Worm (Caenorhabditis elegans) whole organism, young adult: ENCODE results near the gene srbc-58.

Experiments
- B0035.1 ChIP-seq: sonication (generic microtip); optimal IDR thresholded peaks from 2 replicates; lab custom pipeline; 2016; ENCODE audit warnings: missing genetic modification characterization, mild to moderate bottlenecking, missing compliant biosample characterization, missing genotype, missing genetic modification reagents
- B0336.3 ChIP-seq: fragments of 200-800 bp; sonication (Bioruptor generic); IDR thresholded peaks from 2 replicates; pipeline ENCODE4 v1.3.6; 2022; ENCODE audit warnings: missing genetic modification characterization, missing compliant biosample characterization
- D2030.7 ChIP-seq: fragments of 200-800 bp; sonication (Bioruptor generic); IDR thresholded peaks from 2 replicates; pipeline ENCODE4 v1.3.6; 2022; ENCODE audit warnings: missing genetic modification reagents, missing genetic modification characterization, missing compliant biosample characterization
- F10E7.11 ChIP-seq: sonication (generic microtip); optimal IDR thresholded peaks from 2 replicates; lab custom pipeline; 2017; ENCODE audit warnings: mild to moderate bottlenecking, missing genetic modification characterization, moderate library complexity, missing compliant biosample characterization
- F23B12.7 ChIP-seq: sonication (generic microtip); optimal IDR thresholded peaks from 2 replicates; lab custom pipeline; 2017; ENCODE audit warnings: missing genetic modification characterization, mild to moderate bottlenecking, missing compliant biosample characterization, antibody characterized with exemption, moderate library complexity; ENCODE audit not compliant: insufficient read depth
- F37B4.10 ChIP-seq: fragments of 200-800 bp; sonication (Bioruptor generic); IDR thresholded peaks from 2 replicates; pipeline ENCODE4 v1.3.6; 2022; ENCODE audit warnings: missing genetic modification characterization, missing compliant biosample characterization
- F49E8.2 ChIP-seq: sonication (generic microtip); optimal IDR thresholded peaks from 3 replicates; lab custom pipeline; 2017; ENCODE audit warnings: missing genetic modification characterization, mild to moderate bottlenecking, missing compliant biosample characterization, antibody characterized with exemption, moderate library complexity; ENCODE audit not compliant: insufficient read depth
- F55B11.4 ChIP-seq: sonication (generic microtip); optimal IDR thresholded peaks from 2 replicates; lab custom pipeline; 2016; ENCODE audit warnings: missing compliant biosample characterization, missing genetic modification characterization, borderline replicate concordance; ENCODE audit not compliant: insufficient read depth
- T26A5.8 ChIP-seq: sonication (generic microtip); optimal IDR thresholded peaks from 2 replicates; lab custom pipeline; 2016; ENCODE audit warnings: missing genetic modification characterization, missing compliant biosample characterization
- Y53G8AR.9 ChIP-seq: fragments of 200-800 bp; sonication (Bioruptor generic); conservative IDR thresholded peaks from 2 replicates; pipeline ENCODE4 v1.3.6; 2022; ENCODE audit warnings: missing genetic modification reagents, missing genetic modification characterization, missing compliant biosample characterization
- Y67H2A.10 ChIP-seq: fragments of 200-800 bp; sonication (Bioruptor generic); conservative IDR thresholded peaks from 2 replicates; pipeline ENCODE4 v1.3.6; 2022; ENCODE audit warnings: missing genetic modification reagents, missing genetic modification characterization, missing compliant biosample characterization
- ZK185.1 ChIP-seq: sonication (generic microtip); optimal IDR thresholded peaks from 2 replicates; lab custom pipeline; 2016; ENCODE audit warnings: mild to moderate bottlenecking, missing genetic modification characterization, missing compliant biosample characterization; ENCODE audit not compliant: poor library complexity, severe bottlenecking
- akir-1 ChIP-seq: fragments of 200-800 bp; sonication (Bioruptor generic); optimal IDR thresholded peaks from 2 replicates; lab custom pipeline; 2018; ENCODE audit warnings: mild to moderate bottlenecking, missing genetic modification characterization, moderate library complexity, missing compliant biosample characterization
- ama-1 ChIP-seq, 3 experiments: fragments of 150-350 bp in 1 of 3; sonication (generic microtip) in 2 of 3; optimal IDR thresholded peaks; 2 replicates each; lab custom pipeline; 2014 to 2018; ENCODE audit warnings: missing biosample characterization in 2 of 3, missing genetic modification characterization in 2 of 3, missing genetic modification reagents in 2 of 3
- aptf-2 ChIP-seq: fragments of 200-800 bp; sonication (Bioruptor generic); conservative IDR thresholded peaks from 2 replicates; pipeline ENCODE4 v1.3.6; 2022; ENCODE audit warnings: missing genetic modification reagents, missing genetic modification characterization, missing compliant biosample characterization
- cebp-1 ChIP-seq, 2 experiments: fragments of 200-800 bp in 1 of 2; sonication (Bioruptor generic) in 1 of 2; sonication (generic microtip) in 1 of 2; IDR thresholded peaks in 1 of 2; optimal IDR thresholded peaks in 1 of 2; 2 replicates each; pipeline versions ENCODE4 v1.3.6 to Lab custom; 2017 to 2022; ENCODE audit warnings: missing compliant biosample characterization in 2 of 2, missing genetic modification characterization in 2 of 2, mild to moderate bottlenecking in 1 of 2, missing genetic modification reagents in 1 of 2, moderate library complexity in 1 of 2
- ceh-27 ChIP-seq: fragments of 200-800 bp; sonication (Bioruptor generic); optimal IDR thresholded peaks from 2 replicates; lab custom pipeline; 2018; ENCODE audit warnings: mild to moderate bottlenecking, missing genetic modification characterization, moderate library complexity, missing compliant biosample characterization
- ceh-58 ChIP-seq: fragments of 200-800 bp; sonication (Bioruptor generic); IDR thresholded peaks from 2 replicates; pipeline ENCODE4 v1.3.6; 2022; ENCODE audit warnings: missing genetic modification characterization, missing compliant biosample characterization
- ceh-79 ChIP-seq: sonication (generic microtip); optimal IDR thresholded peaks from 2 replicates; lab custom pipeline; 2017; ENCODE audit warnings: mild to moderate bottlenecking, missing genetic modification characterization, missing compliant biosample characterization
- dox-1 ChIP-seq: fragments of 200-800 bp; sonication (Bioruptor generic); IDR thresholded peaks from 2 replicates; pipeline ENCODE4 v1.3.6; 2022; ENCODE audit warnings: missing genetic modification reagents, missing genetic modification characterization, missing compliant biosample characterization
- dpl-1 ChIP-seq: fragments of 150-350 bp; optimal IDR thresholded peaks from 2 replicates; lab custom pipeline; 2014; ENCODE audit warnings: missing biosample characterization, missing genetic modification reagents, missing genetic modification characterization
- efl-1 ChIP-seq: fragments of 150-350 bp; optimal IDR thresholded peaks from 2 replicates; lab custom pipeline; 2014; ENCODE audit warnings: missing biosample characterization, missing genetic modification reagents, missing genetic modification characterization
- egrh-3 ChIP-seq: fragments of 200-800 bp; sonication (Bioruptor generic); IDR thresholded peaks from 2 replicates; pipeline ENCODE4 v1.3.6; 2022; ENCODE audit warnings: missing genetic modification reagents, missing genetic modification characterization, missing compliant biosample characterization
- ekl-4 ChIP-seq: fragments of 200-800 bp; sonication (Bioruptor generic); IDR thresholded peaks from 2 replicates; pipeline ENCODE4 v1.3.6; 2022; ENCODE audit warnings: missing genetic modification reagents, missing genetic modification characterization, missing compliant biosample characterization
- ets-4 ChIP-seq: fragments of 200-800 bp; sonication (Bioruptor generic); optimal IDR thresholded peaks from 2 replicates; lab custom pipeline; 2018; ENCODE audit warnings: mild to moderate bottlenecking, missing genetic modification characterization, missing compliant biosample characterization
- him-1 ChIP-seq: sonication (generic microtip); optimal IDR thresholded peaks from 2 replicates; lab custom pipeline; 2016; ENCODE audit warnings: missing genotype, missing genetic modification reagents, missing genetic modification characterization, missing compliant biosample characterization
- hsf-1 ChIP-seq: fragments of 200-800 bp; sonication (Bioruptor generic); IDR thresholded peaks from 2 replicates; pipeline ENCODE4 v1.3.6; 2022; ENCODE audit warnings: missing genetic modification reagents, missing genetic modification characterization, missing compliant biosample characterization
- lin-26 ChIP-seq: fragments of 200-800 bp; sonication (Bioruptor generic); IDR thresholded peaks from 2 replicates; pipeline ENCODE4 v1.3.6; 2022; ENCODE audit warnings: missing genetic modification reagents, missing genetic modification characterization, missing compliant biosample characterization
- lin-35 ChIP-seq, 3 experiments: fragments of 150-350 bp in 2 of 3; sonication (generic microtip) in 1 of 3; optimal IDR thresholded peaks; 2 replicates each; lab custom pipeline; 2014 to 2018; ENCODE audit warnings: missing biosample characterization in 3 of 3, missing genetic modification characterization in 3 of 3, missing genetic modification reagents in 3 of 3
- lin-40 ChIP-seq: sonication (generic microtip); optimal IDR thresholded peaks from 2 replicates; lab custom pipeline; 2016; ENCODE audit warnings: missing genetic modification characterization, mild to moderate bottlenecking, missing compliant biosample characterization, missing genotype, missing genetic modification reagents
- lin-54 ChIP-seq: fragments of 200-800 bp; sonication (Bioruptor generic); optimal IDR thresholded peaks from 2 replicates; lab custom pipeline; 2018; ENCODE audit warnings: mild to moderate bottlenecking, missing genetic modification characterization, missing compliant biosample characterization
- lsl-1 ChIP-seq: fragments of 200-800 bp; sonication (Bioruptor generic); optimal IDR thresholded peaks from 2 replicates; lab custom pipeline; 2018; ENCODE audit warnings: mild to moderate bottlenecking, missing genetic modification characterization, moderate library complexity, missing compliant biosample characterization
- madf-6 ChIP-seq: fragments of 200-800 bp; sonication (Bioruptor generic); IDR thresholded peaks from 2 replicates; pipeline ENCODE4 v1.3.6; 2022; ENCODE audit warnings: missing genetic modification reagents, missing genetic modification characterization, missing compliant biosample characterization
- nhr-120 ChIP-seq: fragments of 200-800 bp; sonication (Bioruptor generic); IDR thresholded peaks from 2 replicates; pipeline ENCODE4 v1.3.6; 2022; ENCODE audit warnings: missing genetic modification characterization, missing compliant biosample characterization
- nhr-27 ChIP-seq: fragments of 200-800 bp; sonication (Bioruptor generic); optimal IDR thresholded peaks from 2 replicates; lab custom pipeline; 2018; ENCODE audit warnings: mild to moderate bottlenecking, missing genetic modification characterization, moderate library complexity, missing compliant biosample characterization
- nhr-90 ChIP-seq: sonication (generic microtip); optimal IDR thresholded peaks from 2 replicates; lab custom pipeline; 2016; ENCODE audit warnings: missing genotype, mild to moderate bottlenecking, missing genetic modification characterization, missing compliant biosample characterization
- pbrm-1 ChIP-seq: fragments of 200-800 bp; sonication (Bioruptor generic); IDR thresholded peaks from 2 replicates; pipeline ENCODE4 v1.3.6; 2022; ENCODE audit warnings: missing genetic modification reagents, missing genetic modification characterization, missing compliant biosample characterization
- pha-4 ChIP-seq: fragments of 150-350 bp; sonication (generic microtip); optimal IDR thresholded peaks from 2 replicates; lab custom pipeline; 2014; ENCODE audit warnings: missing biosample characterization, missing genetic modification reagents, missing genetic modification characterization
- repo-1 ChIP-seq: sonication (generic microtip); optimal IDR thresholded peaks from 2 replicates; lab custom pipeline; 2017; ENCODE audit warnings: mild to moderate bottlenecking, missing genetic modification characterization, missing compliant biosample characterization
- snpc-3.4 ChIP-seq: sonication (generic microtip); optimal IDR thresholded peaks from 2 replicates; lab custom pipeline; 2017; ENCODE audit warnings: missing genetic modification characterization, mild to moderate bottlenecking, missing compliant biosample characterization, antibody characterized with exemption, moderate library complexity, missing genotype, missing genetic modification reagents
- snpc-4 ChIP-seq, 5 experiments: fragments of 150-350 bp in 1 of 5; sonication (generic microtip) in 4 of 5; optimal IDR thresholded peaks; 2 replicates each; lab custom pipeline; 2014 to 2018; ENCODE audit warnings: missing genetic modification characterization in 5 of 5, missing biosample characterization in 3 of 5, antibody characterized with exemption in 2 of 5, mild to moderate bottlenecking in 2 of 5, missing compliant biosample characterization in 2 of 5, missing genotype in 2 of 5, moderate library complexity in 2 of 5, missing genetic modification reagents in 1 of 5
- tbp1 ChIP-seq: fragments of 200-800 bp; sonication (Bioruptor generic); optimal IDR thresholded peaks from 2 replicates; lab custom pipeline; 2018; ENCODE audit warnings: mild to moderate bottlenecking, missing genetic modification characterization, missing compliant biosample characterization
- tlf-1 ChIP-seq: fragments of 200-800 bp; sonication (Bioruptor generic); optimal IDR thresholded peaks from 2 replicates; lab custom pipeline; 2018; ENCODE audit warnings: mild to moderate bottlenecking, missing genetic modification characterization, missing compliant biosample characterization
- xnd-1 ChIP-seq: sonication (generic microtip); optimal IDR thresholded peaks from 2 replicates; lab custom pipeline; 2016; ENCODE audit warnings: missing genotype, missing genetic modification reagents, missing genetic modification characterization, missing compliant biosample characterization
- ztf-25 ChIP-seq: fragments of 200-800 bp; sonication (Bioruptor generic); IDR thresholded peaks from 2 replicates; pipeline ENCODE4 v1.3.6; 2022; ENCODE audit warnings: missing genetic modification reagents, missing genetic modification characterization, missing compliant biosample characterization
- ztf-26 ChIP-seq: sonication (generic microtip); optimal IDR thresholded peaks from 2 replicates; lab custom pipeline; 2017; ENCODE audit warnings: missing genetic modification characterization, missing compliant biosample characterization

Gene srbc-58

DNA sequence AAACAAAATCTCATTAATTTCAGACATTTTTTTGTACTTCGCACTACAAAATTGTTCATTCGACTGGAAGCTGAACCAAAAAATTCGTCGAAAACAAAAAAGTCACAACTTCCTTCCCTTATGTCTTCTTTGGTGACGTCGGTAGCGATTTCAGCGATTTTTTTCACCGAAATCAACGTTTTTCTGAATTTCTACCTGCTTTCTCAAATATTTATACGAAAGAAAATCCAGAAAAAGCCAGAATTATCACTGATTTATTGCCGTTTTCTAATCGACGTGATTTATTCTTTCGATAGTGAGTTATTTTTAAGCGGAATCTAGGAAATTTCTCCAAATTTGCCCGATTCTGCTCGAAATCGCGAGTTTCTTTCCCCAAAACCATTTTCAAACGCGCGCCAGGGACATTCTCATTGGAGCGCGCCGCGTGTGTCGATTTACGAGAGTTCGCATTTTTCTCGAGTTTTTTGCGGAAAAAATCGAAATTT, at the start of gene srbc-58:
TSS of gene srbc-58 (plus strand) at position 121 of the 485 bp plus-strand sequence.
- TF ChIP-seq tlf-1, result peak; percentile 72
- peak; percentile 52 for TF ChIP-seq dpl-1 (GFP tag; lab: Kevin White, UChicago)
- peak; percentile 77 for TF ChIP-seq lin-54
- TF ChIP-seq efl-1 (GFP tag; lab: Kevin White, UChicago), result peak; percentile 85
- no peak for TF ChIP-seq F37B4.10
- peak; percentile 83 for TF ChIP-seq B0336.3 (GFP tag; lab: Robert Waterston, UW)
- peak; percentile 27 for TF ChIP-seq madf-6 (GFP tag; lab: Robert Waterston, UW)
- TF ChIP-seq nhr-90 (tag; lab: Kevin White, UChicago), result no peak
- peak; percentile 11 for TF ChIP-seq tbp1 (GFP tag; lab: Kevin White, UChicago)
- TF ChIP-seq ets-4 (GFP tag; lab: Kevin White, UChicago), result no peak
- peak; percentile 78 for TF ChIP-seq ekl-4
- peak; percentile 8 for TF ChIP-seq ceh-79 (tag; lab: Kevin White, UChicago)
- TF ChIP-seq D2030.7 (GFP tag; lab: Robert Waterston, UW), result peak; percentile 45; the same call in 1 of the 2 replicates
- no peak for TF ChIP-seq ZK185.1 (tag; lab: Kevin White, UChicago)
- TF ChIP-seq Y53G8AR.9 (GFP tag; lab: Robert Waterston, UW), result peak; percentile 69; the same call in 1 of the 2 replicates
- peak in 2 of 3 experiments; percentile 8 to 35 for TF ChIP-seq lin-35 (GFP tag; optimal IDR thresholded peaks at IDR 0.05; lab: Kevin White, UChicago)
- no peak for TF ChIP-seq B0035.1 (tag; lab: Kevin White, UChicago)
- TF ChIP-seq akir-1 (GFP tag; lab: Kevin White, UChicago), result no peak
- TF ChIP-seq cebp-1 (GFP tag; IDR thresholded peaks at IDR 0.05; lab: Robert Waterston, UW), result no peak
- TF ChIP-seq cebp-1 (tag; optimal IDR thresholded peaks at IDR 0.05; lab: Kevin White, UChicago), result peak; percentile 30
- TF ChIP-seq him-1 (tag; lab: Kevin White, UChicago), result peak; percentile 49
- TF ChIP-seq lsl-1 (GFP tag; lab: Kevin White, UChicago), result peak; percentile 27
- TF ChIP-seq F23B12.7 (tag; lab: Kevin White, UChicago), result no peak
- no peak for TF ChIP-seq ztf-25
- TF ChIP-seq hsf-1, result peak; percentile 75; the same call in 1 of the 2 replicates
- peak; percentile 39; the same call in 1 of the 2 replicates for TF ChIP-seq pbrm-1 (GFP tag; lab: Robert Waterston, UW)
- TF ChIP-seq xnd-1 (tag; lab: Kevin White, UChicago), result no peak
- no peak for TF ChIP-seq aptf-2 (GFP tag; lab: Robert Waterston, UW)
- TF ChIP-seq F55B11.4 (tag; lab: Kevin White, UChicago), result no peak
- peak; percentile 24 for TF ChIP-seq repo-1 (tag; lab: Kevin White, UChicago)
- no peak for TF ChIP-seq lin-26 (GFP tag; lab: Robert Waterston, UW)
- no peak for TF ChIP-seq nhr-120 (GFP tag; lab: Robert Waterston, UW)
- TF ChIP-seq lin-40 (tag; lab: Kevin White, UChicago), result no peak
- no peak for TF ChIP-seq Y67H2A.10 (GFP tag; lab: Robert Waterston, UW)
- no peak for TF ChIP-seq egrh-3 (GFP tag; lab: Robert Waterston, UW)
- no peak for TF ChIP-seq ztf-26 (tag; lab: Kevin White, UChicago)
- no peak for TF ChIP-seq ama-1 (optimal IDR thresholded peaks at IDR 0.05; lab: Kevin White, UChicago)
- TF ChIP-seq ama-1 (GFP tag; optimal IDR thresholded peaks at IDR 0.05; lab: Kevin White, UChicago), result peak in 1 of 2 experiments; percentile 52
- TF ChIP-seq F10E7.11 (tag; lab: Kevin White, UChicago), result no peak
- no peak for TF ChIP-seq pha-4 (tag; lab: Kevin White, UChicago)
- peak; percentile 43 for TF ChIP-seq F49E8.2 (tag; lab: Kevin White, UChicago)
- TF ChIP-seq dox-1 (GFP tag; lab: Robert Waterston, UW), result 0 out of 2 replicates have a peak, but pooled peaks have one; percentile 10
- TF ChIP-seq snpc-3.4, result peak; percentile 49
- no peak for TF ChIP-seq ceh-27 (GFP tag; lab: Kevin White, UChicago)
- no peak for TF ChIP-seq nhr-27 (tag; lab: Kevin White, UChicago)
- TF ChIP-seq T26A5.8, result peak; percentile 2
- TF ChIP-seq ceh-58 (GFP tag; lab: Robert Waterston, UW), result 0 out of 2 replicates have a peak, but pooled peaks have one; percentile 52
- no peak for TF ChIP-seq snpc-4 (GFP tag; optimal IDR thresholded peaks at IDR 0.05; lab: Kevin White, UChicago)
- TF ChIP-seq snpc-4 (tag; optimal IDR thresholded peaks at IDR 0.05; lab: Kevin White, UChicago), result peak in 2 of 4 experiments; percentile 10 to 39
